Worm (Caenorhabditis elegans) whole organism, L4/young adult: ENCODE data around the gene F56D1.1.

Experiments used
- W03F9.2 ChIP-seq: fragments of 150-350 bp; optimal IDR thresholded peaks from 2 replicates; lab custom pipeline; 2014; ENCODE audit warnings: missing biosample characterization, missing genetic modification characterization
- dao-5 ChIP-seq: sonication (generic microtip); optimal IDR thresholded peaks from 2 replicates; lab custom pipeline; 2016; ENCODE audit warnings: missing genotype, missing genetic modification characterization, moderate library complexity, missing compliant biosample characterization
- him-1 ChIP-seq: sonication (generic microtip); optimal IDR thresholded peaks from 2 replicates; lab custom pipeline; 2016; ENCODE audit warnings: missing genotype, missing genetic modification reagents, missing genetic modification characterization, missing compliant biosample characterization

DNA sequence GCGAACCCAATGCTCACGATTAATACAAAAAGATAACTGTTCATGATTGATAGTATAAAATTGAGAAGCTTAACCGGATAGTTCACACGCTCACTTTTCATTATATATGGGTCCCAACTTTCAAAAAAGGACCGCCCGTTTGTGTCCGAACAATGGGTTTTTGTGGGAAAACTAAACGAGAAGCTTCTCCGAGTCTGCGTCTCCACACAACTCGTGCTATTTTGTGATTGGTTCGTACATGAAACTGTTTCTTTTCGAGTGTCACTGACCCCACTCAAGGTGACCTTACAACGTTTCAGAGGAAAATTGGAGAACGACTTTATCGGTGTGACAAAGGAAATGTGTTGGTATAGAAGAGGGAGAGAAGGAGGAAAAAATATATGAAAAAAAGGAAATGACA, 41.6 kb upstream of the F56D1.1 start, which contains the start of gene dct-5:
- TF ChIP-seq dao-5 (no peak), him-1 (tag; lab: Kevin White, UChicago) (no peak), W03F9.2 (tag; lab: Kevin White, UChicago) (no peak)
